Fruit fly (Drosophila melanogaster): Measurements from ENCODE around the gene PGRP-LE.

dm6 chrX:15816905-15817304 is 13.2 kb upstream of the PGRP-LE start:
- peak; percentile 36 for TF ChIP-seq Dfd (GFP tag; optimal IDR thresholded peaks at IDR 0.05)
- TF ChIP-seq HLH106 (tag; optimal IDR thresholded peaks at IDR 0.05): no peak
- no peak for TF ChIP-seq br (GFP tag; optimal IDR thresholded peaks at IDR 0.05)
- no peak for TF ChIP-seq psq (GFP tag; optimal IDR thresholded peaks at IDR 0.05)
- TF ChIP-seq Myc (optimal IDR thresholded peaks at IDR 0.05): no peak
- no peak for TF ChIP-seq pan (optimal IDR thresholded peaks at IDR 0.05)
- no peak for TF ChIP-seq N (GFP tag; optimal IDR thresholded peaks at IDR 0.05)
- no peak for TF ChIP-seq Hr83 (GFP tag; optimal IDR thresholded peaks at IDR 0.05; ENCODE audit: poor library complexity, severe bottlenecking)
